Fruit fly (Drosophila melanogaster) whole organism: ENCODE results near the gene mRpS24.

Experiments used
- CG8478 ChIP-seq: fragments of >200 bp; optimal IDR thresholded peaks from 2 replicates; lab custom pipeline; 2018; ENCODE audit warnings: inconsistent platforms
- EcR ChIP-seq, 2 experiments: fragments of >200 bp; optimal IDR thresholded peaks; 2 replicates each; lab custom pipeline; 2017; ENCODE audit warnings: missing biosample characterization in 2 of 2, missing genetic modification characterization in 2 of 2, missing genetic modification reagents in 2 of 2

DNA sequence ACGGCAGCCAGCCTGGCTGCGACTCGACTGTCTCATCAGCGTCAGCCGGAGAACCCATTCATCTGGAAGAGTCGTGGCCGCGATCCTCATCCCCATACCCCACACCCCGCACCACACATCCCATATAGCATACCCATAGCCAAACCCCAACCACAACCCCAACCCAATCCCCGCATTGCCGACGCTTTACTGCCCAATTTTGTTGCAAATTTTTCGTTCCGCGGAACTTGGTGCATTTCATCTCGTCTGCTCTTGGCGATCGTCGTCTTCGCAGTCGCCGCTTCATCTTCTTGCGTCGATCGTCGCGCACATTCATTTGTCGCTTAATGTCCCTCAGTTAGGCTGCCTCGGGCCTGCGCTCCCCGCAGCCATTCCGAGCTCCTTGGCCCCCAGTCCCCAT lies 20.0 kb downstream of the mRpS24 start:
- no peak for TF ChIP-seq EcR (GFP tag; optimal IDR thresholded peaks at IDR 0.05; lab: Kevin White, UChicago)
- no peak for TF ChIP-seq CG8478 (lab: Kevin White, UChicago)
